Fruit fly (Drosophila melanogaster) whole organism, prepupa: ENCODE data around the gene teq.

Experiments used
- CG15336 ChIP-seq: fragments of 200-800 bp; sonication (Bioruptor generic); IDR thresholded peaks from 2 replicates; pipeline ENCODE4 v1.3.6; 2022; ENCODE audit warnings: missing biosample characterization, missing genetic modification characterization
- CG16779 ChIP-seq: fragments of 200-800 bp; sonication (Bioruptor generic); optimal IDR thresholded peaks from 3 replicates; lab custom pipeline; 2017; ENCODE audit warnings: missing biosample characterization, mild to moderate bottlenecking, missing genetic modification characterization
- CG3919 ChIP-seq: fragments of 200-800 bp; sonication (Bioruptor generic); optimal IDR thresholded peaks from 3 replicates; lab custom pipeline; 2016; ENCODE audit warnings: missing biosample characterization, missing genetic modification characterization
- CG6808 ChIP-seq: fragments of 200-800 bp; sonication (Bioruptor generic); optimal IDR thresholded peaks from 3 replicates; lab custom pipeline; 2017; ENCODE audit warnings: missing biosample characterization, missing genetic modification characterization, mild to moderate bottlenecking, moderate library complexity, missing genetic modification reagents
- Hr38 ChIP-seq: sonication (Bioruptor generic); optimal IDR thresholded peaks from 2 replicates; lab custom pipeline; 2016; ENCODE audit warnings: missing biosample characterization, missing genetic modification characterization
- Lpt ChIP-seq: fragments of 200-800 bp; sonication (Bioruptor generic); optimal IDR thresholded peaks from 3 replicates; lab custom pipeline; 2016; ENCODE audit warnings: missing biosample characterization, missing genetic modification characterization
- Sox15 ChIP-seq: fragments of 200-800 bp; sonication (Bioruptor generic); optimal IDR thresholded peaks from 3 replicates; lab custom pipeline; 2016; ENCODE audit warnings: missing biosample characterization, missing genetic modification characterization
- ss ChIP-seq, 2 experiments: fragments of 200-800 bp; sonication (Bioruptor generic); optimal IDR thresholded peaks; 2 replicates in 1 of 2; 3 replicates in 1 of 2; lab custom pipeline; 2017 to 2018; ENCODE audit warnings: mild to moderate bottlenecking in 2 of 2, missing biosample characterization in 2 of 2, missing genetic modification characterization in 2 of 2, moderate library complexity in 1 of 2

dm6 chr3L:9092356-9093103 lies 18.1 kb downstream of the teq start, which contains the start of gene CG32032:
- no peak for TF ChIP-seq Hr38 (GFP tag; lab: Kevin White, UChicago)
- peak; percentile 11 for TF ChIP-seq CG6808 (GFP tag; lab: Kevin White, UChicago)
- no peak for TF ChIP-seq ss (GFP tag; optimal IDR thresholded peaks at IDR 0.05; lab: Kevin White, UChicago)
- 0 out of 2 replicates have a peak, but pooled peaks have one; percentile 31 for TF ChIP-seq CG15336 (GFP tag; lab: Robert Waterston, UW)
- no peak for TF ChIP-seq Lpt (GFP tag; lab: Kevin White, UChicago)
- TF ChIP-seq CG16779 (tag; lab: Kevin White, UChicago), result peak; percentile 14
- peak; percentile 25 for TF ChIP-seq CG3919 (GFP tag; lab: Kevin White, UChicago)
- no peak for TF ChIP-seq Sox15 (GFP tag; lab: Kevin White, UChicago)
